Fruit fly (Drosophila melanogaster) whole organism: ENCODE data around the gene AstCC.

ENCODE experiments used
- CG8478 ChIP-seq: fragments of >200 bp; optimal IDR thresholded peaks from 2 replicates; lab custom pipeline; 2018; ENCODE audit warnings: inconsistent platforms
- Dll ChIP-seq: fragments of >200 bp; optimal IDR thresholded peaks from 2 replicates; lab custom pipeline; 2017
- EcR ChIP-seq, 2 experiments: fragments of >200 bp; optimal IDR thresholded peaks; 2 replicates each; lab custom pipeline; 2017; ENCODE audit warnings: missing biosample characterization in 2 of 2, missing genetic modification characterization in 2 of 2, missing genetic modification reagents in 2 of 2
- pan ChIP-seq: fragments of >200 bp; optimal IDR thresholded peaks from 2 replicates; lab custom pipeline; 2017
- psq ChIP-seq: fragments of >200 bp; optimal IDR thresholded peaks from 2 replicates; lab custom pipeline; 2017
- usp ChIP-seq: fragments of >200 bp; optimal IDR thresholded peaks from 2 replicates; lab custom pipeline; 2017; ENCODE audit warnings: missing biosample characterization, missing genetic modification characterization, mixed read lengths

Gene AstCC

DNA sequence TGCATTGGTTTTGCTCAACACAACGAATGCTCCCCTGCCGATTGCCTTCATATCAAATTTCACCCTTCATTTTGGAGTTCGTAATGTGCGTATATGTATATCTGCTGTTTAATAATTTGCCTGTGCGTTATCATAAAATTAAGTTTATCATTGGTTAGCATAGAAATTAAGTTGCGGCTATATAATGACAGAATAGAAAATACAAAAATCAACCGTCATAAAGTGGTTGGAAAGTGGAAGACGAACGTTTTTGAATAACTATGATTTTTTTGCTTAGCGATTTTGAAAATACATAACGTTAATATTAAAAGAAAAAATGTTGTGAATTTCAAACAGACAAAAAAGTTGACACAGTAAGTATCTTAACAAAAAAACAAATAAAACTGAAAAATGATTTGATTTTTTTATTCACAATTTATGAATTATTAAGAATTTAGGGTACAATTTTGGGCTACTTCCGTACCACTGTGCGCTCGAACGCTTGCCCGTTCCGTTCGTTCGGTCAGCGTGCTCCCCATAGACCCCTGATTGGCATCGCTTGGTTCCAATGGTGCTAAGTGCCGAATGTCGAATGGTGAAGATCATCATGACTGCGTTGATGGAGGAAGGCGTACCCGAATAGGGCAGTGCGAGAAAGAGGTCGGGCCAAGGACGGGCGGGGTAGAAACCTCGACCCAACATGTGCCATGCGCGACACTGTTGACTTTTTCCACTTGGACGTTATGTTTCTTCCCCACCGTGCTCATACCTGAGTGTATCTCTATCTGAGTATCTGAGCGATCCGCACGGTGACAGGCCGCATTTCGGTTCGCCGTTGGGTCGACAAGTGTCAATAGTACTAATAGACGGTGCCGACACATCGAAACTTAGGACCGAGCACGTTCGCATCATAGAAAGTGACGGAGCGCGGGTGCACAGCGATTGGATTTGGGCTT, 47.2 kb downstream of the AstCC start:
- TF ChIP-seq EcR (GFP tag; optimal IDR thresholded peaks at IDR 0.05; lab: Kevin White, UChicago): no peak
- no peak for TF ChIP-seq CG8478 (lab: Kevin White, UChicago)
- no peak for TF ChIP-seq pan
- no peak for TF ChIP-seq Dll (lab: Kevin White, UChicago)
- TF ChIP-seq psq (lab: Kevin White, UChicago): no peak
- no peak for TF ChIP-seq usp (GFP tag; lab: Kevin White, UChicago)

DNA sequence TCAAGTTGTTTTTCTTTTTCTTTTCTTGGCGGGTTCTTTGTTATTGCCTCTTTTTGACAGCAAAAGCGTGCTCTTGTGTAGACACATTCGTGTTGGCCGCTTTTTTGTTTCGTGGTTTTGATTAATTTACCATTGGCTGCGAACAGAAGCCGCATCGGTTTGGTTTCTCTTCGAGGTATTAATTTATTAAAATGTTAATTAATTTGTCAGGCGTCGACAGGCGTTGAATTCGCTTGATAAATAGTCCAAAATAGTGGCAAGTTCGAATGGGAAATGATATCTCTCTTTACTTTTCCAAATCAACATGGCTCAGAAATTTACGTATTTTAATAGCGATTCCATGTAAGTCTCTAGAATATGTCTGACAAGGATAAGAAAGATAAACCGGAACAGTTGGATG, 50.5 kb downstream of the AstCC start, which contains the start of gene CG18666:
Gene CG18666 (plus strand): TSS at position 301 of the 400 bp plus-strand sequence.
- TF ChIP-seq Dll (lab: Kevin White, UChicago): no peak
- no peak for TF ChIP-seq EcR (GFP tag; optimal IDR thresholded peaks at IDR 0.05; lab: Kevin White, UChicago)
- TF ChIP-seq usp (GFP tag; lab: Kevin White, UChicago): no peak
- TF ChIP-seq pan: no peak
- no peak for TF ChIP-seq psq (lab: Kevin White, UChicago)
- TF ChIP-seq CG8478 (lab: Kevin White, UChicago): no peak
